Worm (Caenorhabditis elegans) whole organism, L2 larva: ENCODE data around the gene smr-1.

Source experiments
- F13H6.1 ChIP-seq: sonication (generic microtip); optimal IDR thresholded peaks from 2 replicates; lab custom pipeline; 2016; ENCODE audit warnings: missing genetic modification characterization, missing compliant biosample characterization
- ZK546.5 ChIP-seq: sonication (generic microtip); optimal IDR thresholded peaks from 2 replicates; lab custom pipeline; 2017; ENCODE audit warnings: missing biosample characterization, missing genetic modification characterization
- alr-1 ChIP-seq: fragments of 150-350 bp; optimal IDR thresholded peaks from 2 replicates; lab custom pipeline; 2014; ENCODE audit warnings: missing biosample characterization, missing genetic modification characterization
- aly-2 ChIP-seq: fragments of 150-350 bp; optimal IDR thresholded peaks from 2 replicates; lab custom pipeline; 2014; ENCODE audit warnings: missing biosample characterization, missing genetic modification characterization
- ceh-16 ChIP-seq: fragments of 150-350 bp; optimal IDR thresholded peaks from 2 replicates; lab custom pipeline; 2014; ENCODE audit warnings: missing biosample characterization, missing genetic modification characterization
- crh-2 ChIP-seq: sonication (generic microtip); optimal IDR thresholded peaks from 2 replicates; lab custom pipeline; 2017; ENCODE audit warnings: missing biosample characterization, missing genetic modification characterization
- dmd-4 ChIP-seq: sonication (generic microtip); optimal IDR thresholded peaks from 2 replicates; lab custom pipeline; 2017; ENCODE audit warnings: missing biosample characterization, missing genetic modification characterization
- egl-27 ChIP-seq: sonication (generic microtip); optimal IDR thresholded peaks from 3 replicates; lab custom pipeline; 2017; ENCODE audit warnings: missing biosample characterization, missing genetic modification reagents, missing genetic modification characterization
- elt-1 ChIP-seq: fragments of 150-350 bp; optimal IDR thresholded peaks from 2 replicates; lab custom pipeline; 2014; ENCODE audit warnings: missing biosample characterization, missing genetic modification characterization
- elt-3 ChIP-seq: sonication (generic microtip); optimal IDR thresholded peaks from 2 replicates; lab custom pipeline; 2017; ENCODE audit warnings: missing biosample characterization, missing genetic modification characterization
- fos-1 ChIP-seq: fragments of 150-350 bp; optimal IDR thresholded peaks from 2 replicates; lab custom pipeline; 2014; ENCODE audit warnings: missing biosample characterization, missing genetic modification characterization
- gmeb-1 ChIP-seq: fragments of 150-350 bp; optimal IDR thresholded peaks from 2 replicates; lab custom pipeline; 2014; ENCODE audit warnings: missing biosample characterization, missing genetic modification characterization
- lin-13 ChIP-seq: fragments of 150-350 bp; optimal IDR thresholded peaks from 2 replicates; lab custom pipeline; 2014; ENCODE audit warnings: missing biosample characterization, missing genetic modification reagents, missing genetic modification characterization
- lsy-2 ChIP-seq, 2 experiments: fragments of 150-350 bp in 1 of 2; sonication (generic microtip) in 1 of 2; optimal IDR thresholded peaks; 2 replicates each; lab custom pipeline; 2014 to 2017; ENCODE audit warnings: missing biosample characterization in 2 of 2, missing genetic modification characterization in 2 of 2
- mab-5 ChIP-seq: fragments of 150-350 bp; optimal IDR thresholded peaks from 2 replicates; lab custom pipeline; 2014; ENCODE audit warnings: missing biosample characterization, missing genetic modification characterization
- mdl-1 ChIP-seq, 2 experiments: fragments of 150-350 bp in 1 of 2; sonication (generic microtip) in 1 of 2; optimal IDR thresholded peaks; 2 replicates each; lab custom pipeline; 2017; ENCODE audit warnings: missing biosample characterization in 2 of 2, missing genetic modification characterization in 2 of 2
- nhr-10 ChIP-seq: sonication (generic microtip); optimal IDR thresholded peaks from 2 replicates; lab custom pipeline; 2017; ENCODE audit warnings: missing biosample characterization, missing genetic modification characterization
- nhr-11 ChIP-seq: fragments of 150-350 bp; optimal IDR thresholded peaks from 2 replicates; lab custom pipeline; 2014; ENCODE audit warnings: missing biosample characterization, missing genetic modification characterization
- nhr-12 ChIP-seq: fragments of 150-350 bp; optimal IDR thresholded peaks from 2 replicates; lab custom pipeline; 2014; ENCODE audit warnings: missing biosample characterization, missing genetic modification characterization
- nhr-21 ChIP-seq: fragments of 150-350 bp; optimal IDR thresholded peaks from 2 replicates; lab custom pipeline; 2014; ENCODE audit warnings: missing biosample characterization, missing genetic modification characterization
- nhr-237 ChIP-seq: fragments of 150-350 bp; optimal IDR thresholded peaks from 2 replicates; lab custom pipeline; 2014; ENCODE audit warnings: missing biosample characterization, missing genetic modification characterization
- nhr-25 ChIP-seq: fragments of 150-350 bp; sonication (generic microtip); optimal IDR thresholded peaks from 3 replicates; lab custom pipeline; 2014; ENCODE audit warnings: missing biosample characterization, missing genetic modification characterization
- nhr-6 ChIP-seq: fragments of 150-350 bp; optimal IDR thresholded peaks from 2 replicates; lab custom pipeline; 2014; ENCODE audit warnings: missing biosample characterization, missing genetic modification characterization
- nhr-77 ChIP-seq: fragments of 150-350 bp; optimal IDR thresholded peaks from 2 replicates; lab custom pipeline; 2014; ENCODE audit warnings: missing biosample characterization, missing genetic modification characterization
- peb-1 ChIP-seq: fragments of 150-350 bp; optimal IDR thresholded peaks from 2 replicates; lab custom pipeline; 2014; ENCODE audit warnings: missing biosample characterization, missing genetic modification characterization
- skn-1 ChIP-seq: sonication (generic microtip); optimal IDR thresholded peaks from 2 replicates; lab custom pipeline; 2017; ENCODE audit warnings: missing biosample characterization, missing genetic modification characterization
- sma-3 ChIP-seq: sonication (generic microtip); optimal IDR thresholded peaks from 2 replicates; lab custom pipeline; 2016; ENCODE audit warnings: missing genetic modification reagents, missing genetic modification characterization, missing compliant biosample characterization
- sma-9 ChIP-seq, 2 experiments: fragments of 150-350 bp in 1 of 2; sonication (generic microtip) in 1 of 2; optimal IDR thresholded peaks; 2 replicates each; lab custom pipeline; 2014 to 2016; ENCODE audit warnings: missing genetic modification characterization in 2 of 2, mild to moderate bottlenecking in 1 of 2, missing biosample characterization in 1 of 2, missing compliant biosample characterization in 1 of 2, missing genetic modification reagents in 1 of 2, moderate library complexity in 1 of 2
- unc-55 ChIP-seq: fragments of 150-350 bp; sonication (generic microtip); optimal IDR thresholded peaks from 3 replicates; lab custom pipeline; 2014; ENCODE audit warnings: missing biosample characterization, missing genetic modification reagents, missing genetic modification characterization
- unc-62 ChIP-seq: fragments of 150-350 bp; optimal IDR thresholded peaks from 2 replicates; lab custom pipeline; 2014; ENCODE audit warnings: missing biosample characterization, missing genetic modification reagents, missing genetic modification characterization
- zag-1 ChIP-seq: fragments of 150-350 bp; optimal IDR thresholded peaks from 2 replicates; lab custom pipeline; 2014; ENCODE audit warnings: missing biosample characterization, missing genetic modification characterization
- ztf-1 ChIP-seq: fragments of 200-800 bp; sonication (Bioruptor generic); conservative IDR thresholded peaks from 2 replicates; pipeline ENCODE4 v1.3.6; 2022; ENCODE audit warnings: missing genetic modification characterization, missing compliant biosample characterization

smr-1 gene

ce11 chrIII:1094391-1094790 lies 48.6 kb upstream of the smr-1 start:
- TF ChIP-seq dmd-4 (tag; lab: Kevin White, UChicago) (no peak), elt-3 (no peak), unc-55 (GFP tag; lab: Kevin White, UChicago) (no peak), nhr-11 (no peak), sma-9 (GFP tag; optimal IDR thresholded peaks at IDR 0.05; lab: Kevin White, UChicago) (no peak), sma-9 (tag; optimal IDR thresholded peaks at IDR 0.05; lab: Kevin White, UChicago) (no peak), elt-1 (tag; lab: Kevin White, UChicago) (no peak), zag-1 (tag; lab: Kevin White, UChicago) (no peak), ceh-16 (tag; lab: Kevin White, UChicago) (no peak)

- TF ChIP-seq ceh-16 (tag; lab: Kevin White, UChicago) (no peak), fos-1 (tag; lab: Kevin White, UChicago) (no peak), peb-1 (tag; lab: Kevin White, UChicago) (no peak), sma-9 (GFP tag; optimal IDR thresholded peaks at IDR 0.05; lab: Kevin White, UChicago) (no peak), sma-9 (tag; optimal IDR thresholded peaks at IDR 0.05; lab: Kevin White, UChicago) (no peak), zag-1 (tag; lab: Kevin White, UChicago) (no peak), F13H6.1 (tag; lab: Kevin White, UChicago) (no peak), unc-55 (GFP tag; lab: Kevin White, UChicago) (no peak), nhr-12 (tag; lab: Kevin White, UChicago) (no peak), nhr-237 (tag; lab: Kevin White, UChicago) (no peak), aly-2 (tag; lab: Kevin White, UChicago) (no peak), mab-5 (tag; lab: Kevin White, UChicago) (no peak), nhr-10 (tag; lab: Kevin White, UChicago) (no peak), alr-1 (tag; lab: Kevin White, UChicago) (no peak), egl-27 (tag; lab: Kevin White, UChicago) (no peak), elt-3 (no peak)
These were observed 43.4 kb upstream of the smr-1 start for ce11 chrIII:1099523-1099922.

- TF ChIP-seq unc-62 (no peak), elt-1 (tag; lab: Kevin White, UChicago) (no peak), nhr-77 (tag; lab: Kevin White, UChicago) (no peak), ZK546.5 (tag; lab: Kevin White, UChicago) (no peak), nhr-12 (tag; lab: Kevin White, UChicago) (no peak), ztf-1 (GFP tag; lab: Robert Waterston, UW) (no peak), dmd-4 (tag; lab: Kevin White, UChicago) (no peak)
These were observed 40.1 kb upstream of the smr-1 start, which contains the start of gene exc-6 for ce11 chrIII:1102908-1103307. Gene exc-6 (plus strand): TSS chrIII:1103208.

ce11 chrIII:1115793-1116516 lies 27.0 kb upstream of the smr-1 start, which contains the start of the genes F58B6.1 and acsd-1:
Gene F58B6.1 (minus strand): TSS chrIII:1115925.
Gene acsd-1 (plus strand): TSS chrIII:1116466.
- TF ChIP-seq peb-1 (tag; lab: Kevin White, UChicago), result no peak
- TF ChIP-seq fos-1 (tag; lab: Kevin White, UChicago), result peak; percentile 18
- TF ChIP-seq mab-5 (tag; lab: Kevin White, UChicago), result no peak

ce11 chrIII:1122239-1122638 lies 20.7 kb upstream of the smr-1 start:
- TF ChIP-seq nhr-12 (tag; lab: Kevin White, UChicago) (no peak), zag-1 (tag; lab: Kevin White, UChicago) (no peak), mab-5 (tag; lab: Kevin White, UChicago) (no peak), sma-3 (GFP tag; lab: Kevin White, UChicago) (peak; percentile 23), skn-1 (no peak), ceh-16 (tag; lab: Kevin White, UChicago) (no peak), mdl-1 (tag; optimal IDR thresholded peaks at IDR 0.05; lab: Kevin White, UChicago) (no peak), crh-2 (tag; lab: Kevin White, UChicago) (peak; percentile 32), aly-2 (tag; lab: Kevin White, UChicago) (no peak), gmeb-1 (tag; lab: Kevin White, UChicago) (peak; percentile 11), elt-1 (tag; lab: Kevin White, UChicago) (no peak), nhr-25 (tag; lab: Kevin White, UChicago) (no peak), egl-27 (tag; lab: Kevin White, UChicago) (no peak), sma-9 (GFP tag; optimal IDR thresholded peaks at IDR 0.05; lab: Kevin White, UChicago) (peak; percentile 31), sma-9 (tag; optimal IDR thresholded peaks at IDR 0.05; lab: Kevin White, UChicago) (no peak), lin-13 (GFP tag; lab: Kevin White, UChicago) (peak; percentile 35), nhr-6 (tag; lab: Kevin White, UChicago) (no peak), F13H6.1 (tag; lab: Kevin White, UChicago) (no peak), lsy-2 (tag; optimal IDR thresholded peaks at IDR 0.05; lab: Kevin White, UChicago) (peak in 1 of 2 experiments; percentile 7), nhr-21 (tag; lab: Kevin White, UChicago) (peak; percentile 17)
